Worm (Caenorhabditis elegans) whole organism, young adult: Measurements from ENCODE around the gene twk-21.

Experiments
- B0336.3 ChIP-seq: fragments of 200-800 bp; sonication (Bioruptor generic); IDR thresholded peaks from 2 replicates; pipeline ENCODE4 v1.3.6; 2022; ENCODE audit warnings: missing genetic modification characterization, missing compliant biosample characterization
- F33H1.4 ChIP-seq: fragments of 200-800 bp; sonication (Bioruptor generic); IDR thresholded peaks from 2 replicates; pipeline ENCODE4 v1.3.6; 2022; ENCODE audit warnings: missing genetic modification reagents, missing genetic modification characterization, missing compliant biosample characterization
- F37B4.10 ChIP-seq: fragments of 200-800 bp; sonication (Bioruptor generic); IDR thresholded peaks from 2 replicates; pipeline ENCODE4 v1.3.6; 2022; ENCODE audit warnings: missing genetic modification characterization, missing compliant biosample characterization
- F55B11.4 ChIP-seq: sonication (generic microtip); optimal IDR thresholded peaks from 2 replicates; lab custom pipeline; 2016; ENCODE audit warnings: missing compliant biosample characterization, missing genetic modification characterization, borderline replicate concordance; ENCODE audit not compliant: insufficient read depth
- F57C9.4 ChIP-seq: sonication (generic microtip); optimal IDR thresholded peaks from 2 replicates; lab custom pipeline; 2017; ENCODE audit warnings: mild to moderate bottlenecking, missing genetic modification characterization, missing compliant biosample characterization
- K11D2.4 ChIP-seq: fragments of 200-800 bp; sonication (Bioruptor generic); IDR thresholded peaks from 2 replicates; pipeline ENCODE4 v1.3.6; 2022; ENCODE audit warnings: missing genetic modification reagents, missing genetic modification characterization, missing compliant biosample characterization
- Y53F4B.3 ChIP-seq: fragments of 200-800 bp; sonication (Bioruptor generic); IDR thresholded peaks from 2 replicates; pipeline ENCODE4 v1.3.6; 2022; ENCODE audit warnings: missing genetic modification reagents, missing genetic modification characterization, missing compliant biosample characterization
- Y53G8AR.9 ChIP-seq: fragments of 200-800 bp; sonication (Bioruptor generic); conservative IDR thresholded peaks from 2 replicates; pipeline ENCODE4 v1.3.6; 2022; ENCODE audit warnings: missing genetic modification reagents, missing genetic modification characterization, missing compliant biosample characterization
- Y79H2A.3 ChIP-seq: fragments of 200-800 bp; sonication (Bioruptor generic); conservative IDR thresholded peaks from 2 replicates; pipeline ENCODE4 v1.3.6; 2022; ENCODE audit warnings: missing genetic modification reagents, missing genetic modification characterization, missing compliant biosample characterization
- ama-1 ChIP-seq, 3 experiments: fragments of 150-350 bp in 1 of 3; sonication (generic microtip) in 2 of 3; optimal IDR thresholded peaks; 2 replicates each; lab custom pipeline; 2014 to 2018; ENCODE audit warnings: missing biosample characterization in 2 of 3, missing genetic modification characterization in 2 of 3, missing genetic modification reagents in 2 of 3
- attf-3 ChIP-seq: fragments of 200-800 bp; sonication (Bioruptor generic); conservative IDR thresholded peaks from 2 replicates; pipeline ENCODE4 v1.3.6; 2022; ENCODE audit warnings: missing genetic modification reagents, missing genetic modification characterization, missing compliant biosample characterization
- attf-6 ChIP-seq: fragments of 200-800 bp; sonication (Bioruptor generic); IDR thresholded peaks from 2 replicates; pipeline ENCODE4 v1.3.6; 2022; ENCODE audit warnings: missing genetic modification reagents, missing genetic modification characterization, missing compliant biosample characterization
- bed-2 ChIP-seq: fragments of 200-800 bp; sonication (Bioruptor generic); IDR thresholded peaks from 2 replicates; pipeline ENCODE4 v1.3.6; 2022; ENCODE audit warnings: missing genetic modification reagents, missing genetic modification characterization, missing compliant biosample characterization
- ceh-27 ChIP-seq: fragments of 200-800 bp; sonication (Bioruptor generic); optimal IDR thresholded peaks from 2 replicates; lab custom pipeline; 2018; ENCODE audit warnings: mild to moderate bottlenecking, missing genetic modification characterization, moderate library complexity, missing compliant biosample characterization
- ceh-40 ChIP-seq: fragments of 200-800 bp; sonication (Bioruptor generic); IDR thresholded peaks from 2 replicates; pipeline ENCODE4 v1.3.6; 2022; ENCODE audit warnings: missing genetic modification characterization, missing compliant biosample characterization
- dpl-1 ChIP-seq: fragments of 150-350 bp; optimal IDR thresholded peaks from 2 replicates; lab custom pipeline; 2014; ENCODE audit warnings: missing biosample characterization, missing genetic modification reagents, missing genetic modification characterization
- egl-44 ChIP-seq: fragments of 200-800 bp; sonication (Bioruptor generic); IDR thresholded peaks from 2 replicates; pipeline ENCODE4 v1.3.6; 2022; ENCODE audit warnings: missing genetic modification reagents, missing genetic modification characterization, missing compliant biosample characterization
- egrh-3 ChIP-seq: fragments of 200-800 bp; sonication (Bioruptor generic); IDR thresholded peaks from 2 replicates; pipeline ENCODE4 v1.3.6; 2022; ENCODE audit warnings: missing genetic modification reagents, missing genetic modification characterization, missing compliant biosample characterization
- gei-17 ChIP-seq: fragments of 200-800 bp; sonication (Bioruptor generic); optimal IDR thresholded peaks from 2 replicates; lab custom pipeline; 2018; ENCODE audit warnings: mild to moderate bottlenecking, missing genetic modification characterization, missing compliant biosample characterization
- him-1 ChIP-seq: sonication (generic microtip); optimal IDR thresholded peaks from 2 replicates; lab custom pipeline; 2016; ENCODE audit warnings: missing genotype, missing genetic modification reagents, missing genetic modification characterization, missing compliant biosample characterization
- hlh-12 ChIP-seq: sonication (generic microtip); optimal IDR thresholded peaks from 2 replicates; lab custom pipeline; 2016; ENCODE audit warnings: missing genetic modification characterization, missing compliant biosample characterization
- hmg-1.2 ChIP-seq: fragments of 200-800 bp; sonication (Bioruptor generic); IDR thresholded peaks from 2 replicates; pipeline ENCODE4 v1.3.6; 2022; ENCODE audit warnings: missing genetic modification reagents, missing genetic modification characterization, missing compliant biosample characterization
- hmg-20 ChIP-seq: fragments of 200-800 bp; sonication (Bioruptor generic); IDR thresholded peaks from 2 replicates; pipeline ENCODE4 v1.3.6; 2022; ENCODE audit warnings: missing genetic modification reagents, missing genetic modification characterization, missing compliant biosample characterization
- lin-40 ChIP-seq: sonication (generic microtip); optimal IDR thresholded peaks from 2 replicates; lab custom pipeline; 2016; ENCODE audit warnings: missing genetic modification characterization, mild to moderate bottlenecking, missing compliant biosample characterization, missing genotype, missing genetic modification reagents
- lsl-1 ChIP-seq: fragments of 200-800 bp; sonication (Bioruptor generic); optimal IDR thresholded peaks from 2 replicates; lab custom pipeline; 2018; ENCODE audit warnings: mild to moderate bottlenecking, missing genetic modification characterization, moderate library complexity, missing compliant biosample characterization
- madf-10 ChIP-seq: sonication (generic microtip); optimal IDR thresholded peaks from 2 replicates; lab custom pipeline; 2016; ENCODE audit warnings: mild to moderate bottlenecking, missing genetic modification characterization, missing compliant biosample characterization
- madf-6 ChIP-seq: fragments of 200-800 bp; sonication (Bioruptor generic); IDR thresholded peaks from 2 replicates; pipeline ENCODE4 v1.3.6; 2022; ENCODE audit warnings: missing genetic modification reagents, missing genetic modification characterization, missing compliant biosample characterization
- mcd-1 ChIP-seq: fragments of 200-800 bp; sonication (Bioruptor generic); IDR thresholded peaks from 2 replicates; pipeline ENCODE4 v1.3.6; 2022; ENCODE audit warnings: missing genetic modification reagents, missing genetic modification characterization, missing compliant biosample characterization
- nhr-27 ChIP-seq: fragments of 200-800 bp; sonication (Bioruptor generic); optimal IDR thresholded peaks from 2 replicates; lab custom pipeline; 2018; ENCODE audit warnings: mild to moderate bottlenecking, missing genetic modification characterization, moderate library complexity, missing compliant biosample characterization
- pbrm-1 ChIP-seq: fragments of 200-800 bp; sonication (Bioruptor generic); IDR thresholded peaks from 2 replicates; pipeline ENCODE4 v1.3.6; 2022; ENCODE audit warnings: missing genetic modification reagents, missing genetic modification characterization, missing compliant biosample characterization
- rcor-1 ChIP-seq: fragments of 200-800 bp; sonication (Bioruptor generic); IDR thresholded peaks from 2 replicates; pipeline ENCODE4 v1.3.6; 2022; ENCODE audit warnings: missing genetic modification reagents, missing genetic modification characterization, missing compliant biosample characterization
- rpc-1 ChIP-seq, 2 experiments: fragments of 150-350 bp in 1 of 2; sonication (generic microtip) in 1 of 2; optimal IDR thresholded peaks; 2 replicates each; lab custom pipeline; 2014 to 2018; ENCODE audit warnings: missing biosample characterization in 1 of 2, missing genetic modification characterization in 1 of 2, missing genetic modification reagents in 1 of 2, missing genotype in 1 of 2
- sdz-38 ChIP-seq: sonication (generic microtip); optimal IDR thresholded peaks from 2 replicates; lab custom pipeline; 2016; ENCODE audit warnings: missing genotype, missing genetic modification characterization, missing compliant biosample characterization
- snpc-3.4 ChIP-seq: sonication (generic microtip); optimal IDR thresholded peaks from 2 replicates; lab custom pipeline; 2017; ENCODE audit warnings: missing genetic modification characterization, mild to moderate bottlenecking, missing compliant biosample characterization, antibody characterized with exemption, moderate library complexity, missing genotype, missing genetic modification reagents
- snpc-4 ChIP-seq, 5 experiments: fragments of 150-350 bp in 1 of 5; sonication (generic microtip) in 4 of 5; optimal IDR thresholded peaks; 2 replicates each; lab custom pipeline; 2014 to 2018; ENCODE audit warnings: missing genetic modification characterization in 5 of 5, missing biosample characterization in 3 of 5, antibody characterized with exemption in 2 of 5, mild to moderate bottlenecking in 2 of 5, missing compliant biosample characterization in 2 of 5, missing genotype in 2 of 5, moderate library complexity in 2 of 5, missing genetic modification reagents in 1 of 5
- somi-1 ChIP-seq: fragments of 200-800 bp; sonication (Bioruptor generic); optimal IDR thresholded peaks from 2 replicates; lab custom pipeline; 2018; ENCODE audit warnings: mild to moderate bottlenecking, missing genetic modification characterization, missing compliant biosample characterization
- unc-62 ChIP-seq: fragments of 150-350 bp; optimal IDR thresholded peaks from 2 replicates; lab custom pipeline; 2014; ENCODE audit warnings: missing biosample characterization, missing genetic modification reagents, missing genetic modification characterization
- zfh-2 ChIP-seq: fragments of 200-800 bp; sonication (Bioruptor generic); conservative IDR thresholded peaks from 2 replicates; pipeline ENCODE4 v1.3.6; 2022; ENCODE audit warnings: missing genetic modification reagents, missing genetic modification characterization, missing compliant biosample characterization
- ztf-26 ChIP-seq: sonication (generic microtip); optimal IDR thresholded peaks from 2 replicates; lab custom pipeline; 2017; ENCODE audit warnings: missing genetic modification characterization, missing compliant biosample characterization
- ztf-28 ChIP-seq: fragments of 200-800 bp; sonication (Bioruptor generic); IDR thresholded peaks from 2 replicates; pipeline ENCODE4 v1.3.6; 2022; ENCODE audit warnings: missing genetic modification reagents, missing genetic modification characterization, missing compliant biosample characterization
- ztf-3 ChIP-seq: fragments of 200-800 bp; sonication (Bioruptor generic); optimal IDR thresholded peaks from 2 replicates; lab custom pipeline; 2018; ENCODE audit warnings: mild to moderate bottlenecking, missing genetic modification characterization, missing compliant biosample characterization
- ztf-6 ChIP-seq: fragments of 200-800 bp; sonication (Bioruptor generic); IDR thresholded peaks from 2 replicates; pipeline ENCODE4 v1.3.6; 2022; ENCODE audit warnings: missing genetic modification reagents, missing genetic modification characterization, missing compliant biosample characterization

twk-21 gene

DNA sequence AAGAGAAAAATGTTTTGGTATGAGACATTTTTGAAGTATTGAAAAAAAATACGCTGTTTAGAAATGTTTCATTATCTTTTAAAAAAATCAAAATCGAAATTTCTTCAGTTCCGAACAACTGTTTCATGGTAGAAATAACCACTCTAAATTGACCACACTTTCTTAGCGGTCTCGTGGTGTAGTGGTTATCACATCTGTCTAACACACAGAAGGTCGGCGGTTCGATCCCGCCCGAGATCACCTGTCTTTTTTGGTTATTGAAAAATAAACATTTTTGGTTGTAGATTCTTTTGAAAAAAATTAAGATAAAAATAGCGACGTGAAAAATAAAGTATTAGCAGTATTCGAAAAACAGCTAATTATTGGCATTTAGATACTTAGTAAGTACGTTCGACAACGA lies 730 bp downstream of the twk-21 start (continued):
- no peak for TF ChIP-seq F33H1.4 (GFP tag; lab: Robert Waterston, UW)
- TF ChIP-seq him-1 (tag; lab: Kevin White, UChicago), result no peak
- TF ChIP-seq attf-6, result peak; percentile 63; the same call in 1 of the 2 replicates

DNA sequence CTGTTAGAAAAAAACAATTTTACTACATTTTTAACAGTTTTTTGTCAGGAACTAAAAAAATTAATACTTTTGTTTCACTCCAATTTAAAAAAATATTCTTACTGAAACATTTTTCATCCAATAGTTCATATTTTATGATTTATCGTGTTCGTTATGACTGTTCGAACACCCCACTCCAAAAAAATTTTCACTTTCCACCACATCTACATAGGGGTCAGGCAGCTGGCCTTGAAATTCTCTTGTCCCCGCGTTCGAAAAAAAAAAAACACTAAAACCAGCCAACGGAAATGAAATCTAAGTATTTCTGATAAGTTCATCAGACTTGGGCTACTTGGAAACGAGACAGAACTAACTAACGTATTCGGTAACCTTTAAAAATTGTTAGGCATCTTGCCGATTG lies 6.5 kb downstream of the twk-21 start, which contains the start of gene twk-22:
twk-22 (plus strand) TSS at position 301 of the 400 bp plus-strand sequence.
- TF ChIP-seq hlh-12 (no peak), sdz-38 (no peak), pbrm-1 (no peak), lin-40 (tag; lab: Kevin White, UChicago) (no peak), zfh-2 (GFP tag; lab: Robert Waterston, UW) (no peak), snpc-3.4 (tag; lab: Kevin White, UChicago) (no peak), Y79H2A.3 (GFP tag; lab: Robert Waterston, UW) (no peak), attf-3 (GFP tag; lab: Robert Waterston, UW) (no peak), mcd-1 (no peak)
- TF ChIP-seq, all 124 proteins: peak for 0

DNA sequence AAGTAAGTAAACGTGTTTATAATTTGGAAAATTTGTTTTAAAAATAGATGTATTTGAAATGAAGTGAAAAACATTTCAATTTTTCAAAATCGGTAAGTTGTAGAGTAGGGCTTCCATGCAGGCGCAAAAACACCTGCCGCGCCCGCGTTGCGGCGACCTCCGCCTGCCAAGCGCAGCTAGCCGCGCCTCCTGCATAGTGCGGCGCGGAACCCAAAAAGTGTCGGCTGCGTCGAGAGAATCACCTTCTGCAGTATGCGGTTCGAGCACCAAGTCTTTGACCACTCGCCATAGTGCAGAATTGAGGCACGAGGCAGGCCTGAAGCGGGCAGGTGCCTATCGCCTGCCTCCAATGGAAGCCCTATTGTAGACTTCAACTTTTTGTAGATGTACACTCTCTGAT lies 10.0 kb downstream of the twk-21 start:
- TF ChIP-seq F57C9.4 (no peak), ztf-26 (tag; lab: Kevin White, UChicago) (no peak), F37B4.10 (GFP tag; lab: Robert Waterston, UW) (no peak), dpl-1 (no peak), egrh-3 (peak; percentile 81; the same call in 1 of the 2 replicates), snpc-4 (GFP tag; optimal IDR thresholded peaks at IDR 0.05; lab: Kevin White, UChicago) (peak; percentile 19), snpc-4 (tag; optimal IDR thresholded peaks at IDR 0.05; lab: Kevin White, UChicago) (peak in 3 of 4 experiments; percentile 65 to 93 (median 89)), unc-62 (GFP tag; lab: Kevin White, UChicago) (no peak), hmg-1.2 (GFP tag; lab: Robert Waterston, UW) (peak; percentile 59), F55B11.4 (no peak), somi-1 (GFP tag; lab: Kevin White, UChicago) (no peak), attf-3 (GFP tag; lab: Robert Waterston, UW) (no peak), Y53G8AR.9 (no peak), madf-10 (tag; lab: Kevin White, UChicago) (no peak), rpc-1 (optimal IDR thresholded peaks at IDR 0.05; lab: Kevin White, UChicago) (no peak), rpc-1 (tag; optimal IDR thresholded peaks at IDR 0.05; lab: Kevin White, UChicago) (no peak), ama-1 (optimal IDR thresholded peaks at IDR 0.05; lab: Kevin White, UChicago) (no peak), ama-1 (GFP tag; optimal IDR thresholded peaks at IDR 0.05; lab: Kevin White, UChicago) (no peak), hmg-20 (GFP tag; lab: Robert Waterston, UW) (no peak), sdz-38 (no peak), lsl-1 (GFP tag; lab: Kevin White, UChicago) (no peak), B0336.3 (GFP tag; lab: Robert Waterston, UW) (no peak), ztf-3 (no peak), Y53F4B.3 (GFP tag; lab: Robert Waterston, UW) (no peak), K11D2.4 (no peak), bed-2 (0 out of 2 replicates have a peak, but pooled peaks have one; percentile 36), ztf-28 (GFP tag; lab: Robert Waterston, UW) (no peak), him-1 (tag; lab: Kevin White, UChicago) (no peak), nhr-27 (no peak), madf-6 (GFP tag; lab: Robert Waterston, UW) (no peak), ceh-40 (GFP tag; lab: Robert Waterston, UW) (no peak), rcor-1 (no peak), egl-44 (no peak), zfh-2 (GFP tag; lab: Robert Waterston, UW) (peak; percentile 92), ceh-27 (GFP tag; lab: Kevin White, UChicago) (no peak), ztf-6 (GFP tag; lab: Robert Waterston, UW) (no peak), Y79H2A.3 (GFP tag; lab: Robert Waterston, UW) (no peak), gei-17 (GFP tag; lab: Kevin White, UChicago) (no peak)
